Worm (Caenorhabditis elegans) whole organism, L3 larva: Measurements from ENCODE around the gene epg-4.

ENCODE experiments used
- ZK546.5 ChIP-seq: sonication (generic microtip); optimal IDR thresholded peaks from 2 replicates; lab custom pipeline; 2017; ENCODE audit warnings: missing biosample characterization, missing genetic modification characterization
- ceh-16 ChIP-seq: sonication (generic microtip); optimal IDR thresholded peaks from 2 replicates; lab custom pipeline; 2017; ENCODE audit warnings: missing biosample characterization, missing genetic modification characterization
- ceh-9 ChIP-seq: sonication (generic microtip); optimal IDR thresholded peaks from 2 replicates; lab custom pipeline; 2018; ENCODE audit warnings: missing biosample characterization, missing genetic modification characterization
- elt-2 ChIP-seq: sonication (generic microtip); optimal IDR thresholded peaks from 2 replicates; lab custom pipeline; 2016; ENCODE audit warnings: missing genetic modification reagents, mild to moderate bottlenecking, missing genetic modification characterization, missing compliant biosample characterization
- fkh-10 ChIP-seq: sonication (generic microtip); optimal IDR thresholded peaks from 2 replicates; lab custom pipeline; 2017; ENCODE audit warnings: missing biosample characterization, missing genetic modification reagents, missing genetic modification characterization
- fos-1 ChIP-seq: fragments of 150-350 bp; optimal IDR thresholded peaks from 2 replicates; lab custom pipeline; 2014; ENCODE audit warnings: missing biosample characterization, missing genetic modification characterization
- lin-15B ChIP-seq: fragments of 150-350 bp; optimal IDR thresholded peaks from 2 replicates; lab custom pipeline; 2014; ENCODE audit warnings: missing biosample characterization, missing genetic modification characterization
- lin-39 ChIP-seq: fragments of 150-350 bp; optimal IDR thresholded peaks from 2 replicates; lab custom pipeline; 2018; ENCODE audit warnings: missing biosample characterization, missing genetic modification reagents, missing genetic modification characterization
- lsy-12 ChIP-seq: sonication (generic microtip); optimal IDR thresholded peaks from 2 replicates; lab custom pipeline; 2016; ENCODE audit warnings: mild to moderate bottlenecking, missing genetic modification characterization, missing compliant biosample characterization
- mml-1 ChIP-seq: fragments of 150-350 bp; sonication (generic microtip); optimal IDR thresholded peaks from 3 replicates; lab custom pipeline; 2014; ENCODE audit warnings: missing biosample characterization, missing genetic modification characterization
- nhr-28 ChIP-seq: fragments of 150-350 bp; optimal IDR thresholded peaks from 2 replicates; lab custom pipeline; 2014; ENCODE audit warnings: missing biosample characterization, missing genetic modification characterization
- nhr-67 ChIP-seq: fragments of 150-350 bp; optimal IDR thresholded peaks from 2 replicates; lab custom pipeline; 2014; ENCODE audit warnings: missing biosample characterization, missing genetic modification characterization
- pha-4 ChIP-seq: fragments of 150-350 bp; optimal IDR thresholded peaks from 2 replicates; lab custom pipeline; 2014; ENCODE audit warnings: missing biosample characterization, missing genetic modification reagents, missing genetic modification characterization
- unc-39 ChIP-seq: sonication (generic microtip); optimal IDR thresholded peaks from 4 replicates; lab custom pipeline; 2017; ENCODE audit warnings: missing biosample characterization, missing genetic modification characterization
- ztf-11 ChIP-seq: fragments of 150-350 bp; optimal IDR thresholded peaks from 2 replicates; lab custom pipeline; 2014; ENCODE audit warnings: missing biosample characterization, missing genetic modification characterization

Gene epg-4

ce11 chrIII:7230841-7231240 is 48.9 kb downstream of the epg-4 start, which contains the start of gene R151.10:
Gene R151.10, minus strand, starts transcription at chrIII:7230941.
- no peak for TF ChIP-seq nhr-28 (tag; lab: Kevin White, UChicago)
- TF ChIP-seq ztf-11 = no peak
- no peak for TF ChIP-seq fkh-10 (GFP tag; lab: Kevin White, UChicago)
- no peak for TF ChIP-seq nhr-67 (tag; lab: Kevin White, UChicago)
- no peak for TF ChIP-seq lsy-12
- TF ChIP-seq unc-39 (tag; lab: Kevin White, UChicago) = no peak
- TF ChIP-seq elt-2 (tag; lab: Kevin White, UChicago) = no peak
- TF ChIP-seq pha-4 (tag; lab: Kevin White, UChicago) = no peak

DNA sequence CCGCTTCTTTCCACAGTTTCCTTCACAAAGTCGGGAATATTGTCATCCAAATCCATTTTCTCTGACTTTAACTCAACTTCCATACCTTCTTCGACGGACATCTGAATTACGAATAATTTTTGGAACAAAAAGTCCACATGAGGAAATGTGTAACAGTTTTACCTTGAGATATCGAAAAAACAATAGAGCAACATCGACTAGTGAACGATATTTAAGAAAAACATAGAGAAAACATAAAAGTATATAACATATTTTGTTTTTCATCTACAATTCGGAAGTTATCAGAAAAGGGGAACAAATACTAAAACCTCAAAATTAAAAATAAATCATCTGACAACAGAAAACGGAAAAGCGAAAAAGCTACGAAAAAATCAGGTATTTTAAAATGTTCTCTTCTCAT is 50.8 kb downstream of the epg-4 start, which contains the start of gene adr-2:
Gene adr-2 (minus strand): TSS at position 101 of the 400 bp plus-strand sequence.
- TF ChIP-seq mml-1 (tag; lab: Kevin White, UChicago) (no peak), ZK546.5 (tag; lab: Kevin White, UChicago) (no peak), ceh-16 (no peak), lin-39 (tag; lab: Kevin White, UChicago) (no peak), lin-15B (tag; lab: Kevin White, UChicago) (no peak), ceh-9 (tag; lab: Kevin White, UChicago) (no peak), fos-1 (no peak), elt-2 (tag; lab: Kevin White, UChicago) (no peak)
